Fruit fly (Drosophila melanogaster): Measurements from ENCODE around the gene CG11771.

The CG11771 gene

DNA sequence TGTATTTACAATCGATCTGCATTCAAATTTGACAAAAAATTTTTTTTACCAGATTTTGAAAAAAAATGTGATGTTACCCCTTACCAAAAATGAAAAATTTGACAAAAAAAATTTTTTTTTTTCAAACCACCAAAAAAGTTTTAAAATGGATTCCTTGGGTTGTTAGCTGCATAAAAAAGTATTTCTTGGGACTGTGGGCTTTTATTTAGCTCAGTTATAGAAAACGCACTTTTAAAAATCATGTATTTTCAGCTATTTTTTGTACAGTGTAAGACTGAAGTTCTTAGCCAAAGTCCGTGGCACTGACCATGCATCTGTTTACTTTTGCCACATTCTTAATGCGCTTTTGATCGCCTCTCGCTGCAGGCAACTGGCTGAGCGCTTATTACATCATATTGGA lies 33.6 kb downstream of the CG11771 start (continued):
- TF ChIP-seq fd85E (GFP tag; optimal IDR thresholded peaks at IDR 0.05), result no peak

DNA sequence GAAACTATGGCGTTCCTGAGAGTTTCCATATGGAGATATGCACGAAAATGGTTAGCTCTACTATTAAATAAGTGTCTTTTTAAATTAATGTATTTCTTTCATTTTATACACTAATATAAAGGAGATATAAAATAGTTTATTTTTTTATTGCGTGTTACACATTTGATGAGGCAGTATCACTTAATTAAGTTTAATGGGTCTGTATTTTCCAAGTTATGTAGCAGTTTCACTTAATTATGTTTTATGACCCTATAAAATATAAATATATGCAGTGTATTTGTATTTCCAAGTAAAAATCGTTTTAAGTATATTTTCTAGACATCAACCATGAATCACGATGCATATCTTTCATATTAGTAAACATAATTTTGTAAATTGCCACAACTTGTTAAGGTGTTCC lies 34.8 kb downstream of the CG11771 start:
- TF ChIP-seq Met (GFP tag; optimal IDR thresholded peaks at IDR 0.05) (peak; percentile 33), OdsH (GFP tag; optimal IDR thresholded peaks at IDR 0.05) (peak; percentile 25), Smox (GFP tag; optimal IDR thresholded peaks at IDR 0.05) (peak; percentile 19), esn (GFP tag; optimal IDR thresholded peaks at IDR 0.05) (peak; percentile 28), CG34406 (GFP tag; optimal IDR thresholded peaks at IDR 0.05) (no peak), Sox102F (GFP tag; optimal IDR thresholded peaks at IDR 0.05) (peak; percentile 22), Hr39 (GFP tag; optimal IDR thresholded peaks at IDR 0.05) (peak; percentile 16), CG4318 (GFP tag; optimal IDR thresholded peaks at IDR 0.05) (peak; percentile 21), Eip78C (GFP tag) (peak; percentile 37), pdm3 (GFP tag; optimal IDR thresholded peaks at IDR 0.05) (no peak), svp (GFP tag) (peak; percentile 77), CG32006 (GFP tag; optimal IDR thresholded peaks at IDR 0.05) (peak; percentile 63), CG8119 (GFP tag; IDR thresholded peaks at IDR 0.05) (no peak), fd85E (GFP tag; optimal IDR thresholded peaks at IDR 0.05) (no peak), Gug (GFP tag; IDR thresholded peaks at IDR 0.05) (no peak), CG8632 (GFP tag; optimal IDR thresholded peaks at IDR 0.05) (peak; percentile 3)

DNA sequence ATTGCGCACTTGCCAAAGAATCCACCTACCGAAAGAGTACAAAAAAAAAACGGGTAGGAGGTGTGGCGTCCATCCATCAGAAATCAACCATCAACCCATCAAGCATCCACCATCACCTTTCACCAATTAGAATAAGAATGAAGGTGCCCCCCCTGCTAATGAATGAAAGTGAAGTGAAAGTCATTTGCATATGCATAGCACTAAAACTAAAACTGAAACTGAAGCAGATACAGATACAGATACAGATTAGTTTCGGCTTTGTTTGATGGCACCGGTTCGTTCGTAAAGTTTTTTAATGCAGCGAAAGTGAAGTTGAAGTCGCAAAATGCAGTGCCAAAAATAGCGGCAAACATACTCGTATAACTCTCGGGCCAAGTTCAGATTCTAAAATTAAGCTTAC lies 36.2 kb downstream of the CG11771 start:
- TF ChIP-seq Gug (GFP tag; IDR thresholded peaks at IDR 0.05) (no peak), CG8632 (GFP tag; optimal IDR thresholded peaks at IDR 0.05) (no peak), Sox14 (GFP tag; optimal IDR thresholded peaks at IDR 0.05) (no peak), CG32006 (GFP tag; optimal IDR thresholded peaks at IDR 0.05) (no peak), CG6276 (GFP tag; optimal IDR thresholded peaks at IDR 0.05) (no peak), CG16779 (tag; optimal IDR thresholded peaks at IDR 0.05) (no peak), topi (GFP tag; optimal IDR thresholded peaks at IDR 0.05) (no peak), Sox102F (GFP tag; optimal IDR thresholded peaks at IDR 0.05) (no peak), CG3919 (GFP tag; optimal IDR thresholded peaks at IDR 0.05) (no peak), Ets21C (GFP tag; optimal IDR thresholded peaks at IDR 0.05) (no peak), pdm3 (GFP tag; optimal IDR thresholded peaks at IDR 0.05) (no peak), CG11902 (GFP tag; optimal IDR thresholded peaks at IDR 0.05) (no peak)

DNA sequence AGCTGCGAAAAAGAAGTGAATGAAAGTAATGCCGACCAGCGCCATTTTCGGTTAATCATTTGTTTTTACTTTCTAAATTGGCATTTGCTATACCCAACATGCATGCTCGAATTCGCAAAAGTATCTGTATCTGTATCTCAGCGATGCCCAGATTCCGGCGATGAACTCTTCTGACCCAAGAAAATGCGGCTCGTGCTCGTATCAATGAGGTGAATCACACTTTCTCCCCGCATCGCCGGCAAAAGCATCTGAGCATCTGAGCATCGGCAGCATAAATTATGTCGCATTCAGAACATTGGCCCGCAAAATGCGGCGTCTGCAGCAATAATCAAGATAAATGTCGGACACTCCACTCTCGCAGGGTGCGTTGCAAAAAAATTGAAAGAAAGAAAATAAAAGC lies 37.1 kb downstream of the CG11771 start:
- TF ChIP-seq net (GFP tag; optimal IDR thresholded peaks at IDR 0.05) (no peak), Hr38 (GFP tag; optimal IDR thresholded peaks at IDR 0.05) (no peak), CG8319 (GFP tag; optimal IDR thresholded peaks at IDR 0.05) (no peak), spab (GFP tag; optimal IDR thresholded peaks at IDR 0.05) (no peak), Blimp-1 (GFP tag; optimal IDR thresholded peaks at IDR 0.05) (peak; percentile 88), fd85E (GFP tag; optimal IDR thresholded peaks at IDR 0.05) (no peak), CG15336 (GFP tag; IDR thresholded peaks at IDR 0.05) (no peak), CG31627 (GFP tag; optimal IDR thresholded peaks at IDR 0.05) (no peak), CG6854 (GFP tag; optimal IDR thresholded peaks at IDR 0.05) (peak; percentile 59), Met (GFP tag; optimal IDR thresholded peaks at IDR 0.05) (no peak), CG9139 (GFP tag; optimal IDR thresholded peaks at IDR 0.05) (no peak), CG11902 (GFP tag; optimal IDR thresholded peaks at IDR 0.05) (no peak), CG6163 (GFP tag; IDR thresholded peaks at IDR 0.05) (no peak), dac (GFP tag; optimal IDR thresholded peaks at IDR 0.05) (no peak), Hr4 (GFP tag; optimal IDR thresholded peaks at IDR 0.05) (no peak), svp (GFP tag) (peak; percentile 80), CG6276 (GFP tag; optimal IDR thresholded peaks at IDR 0.05) (no peak), Eip78C (GFP tag) (no peak), Eip93F (GFP tag; optimal IDR thresholded peaks at IDR 0.05) (no peak)

All from whole organism, prepupa.